Fruit fly (Drosophila melanogaster): ENCODE measurements around the gene zyd.

DNA sequence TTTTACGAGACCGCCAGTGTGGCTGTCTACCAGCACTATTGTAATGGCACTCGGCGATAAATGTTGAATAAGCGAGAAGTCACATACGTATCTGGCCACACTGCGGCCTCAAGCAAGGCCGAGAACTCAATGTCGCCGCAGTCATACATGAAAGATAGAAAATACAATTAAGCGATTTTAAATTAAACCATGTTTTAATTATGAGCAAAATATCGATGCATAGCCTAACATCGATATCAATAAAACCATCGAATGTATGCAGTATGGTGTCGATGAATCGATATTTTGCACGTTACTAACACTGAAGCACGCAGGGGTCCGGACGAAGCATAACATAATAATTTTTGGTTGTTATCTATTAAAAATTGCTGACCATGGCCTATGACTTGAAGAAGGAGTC is 9.5 kb upstream of the zyd start, which contains the start of the genes Rab21 and Coa7:
- no peak for TF ChIP-seq Sin3A (optimal IDR thresholded peaks at IDR 0.05)
- no peak for TF ChIP-seq Myc (optimal IDR thresholded peaks at IDR 0.05)
